Worm (Caenorhabditis elegans): ENCODE data around the gene ceh-7.

The ceh-7 gene

DNA sequence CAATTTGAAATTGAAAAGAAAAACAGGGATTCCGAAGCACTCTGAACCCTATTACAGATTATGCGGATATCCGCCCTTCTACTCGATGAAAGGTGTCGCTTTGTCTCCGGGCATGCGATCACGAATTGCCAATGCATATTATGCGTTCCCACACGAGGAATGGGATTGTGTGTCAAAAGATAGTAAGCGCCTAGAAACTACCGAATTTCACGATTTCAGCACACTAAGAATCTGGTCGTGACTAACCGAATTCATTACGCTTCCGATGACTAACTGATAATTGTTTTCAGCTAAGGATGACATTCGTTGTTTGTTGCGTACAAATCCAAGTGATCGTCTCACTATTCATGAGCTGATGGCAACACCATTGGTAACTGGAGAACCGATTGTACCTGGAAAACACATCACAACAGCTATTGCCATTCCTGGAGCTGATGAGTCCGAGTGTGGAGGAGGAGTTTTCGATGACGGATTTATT, 42.7 kb upstream of the ceh-7 start:
- TF ChIP-seq snu-23 (GFP tag; optimal IDR thresholded peaks at IDR 0.05) (peak; percentile 11), tlp-1 (tag; optimal IDR thresholded peaks at IDR 0.05) (no peak), zag-1 (tag; optimal IDR thresholded peaks at IDR 0.05) (no peak)

ce11 chrII:8745449-8746297, 42.0 kb upstream of the ceh-7 start:
- TF ChIP-seq ama-1 (optimal IDR thresholded peaks at IDR 0.05), result peak; percentile 34
- peak; percentile 23 for TF ChIP-seq rnt-1 (tag; optimal IDR thresholded peaks at IDR 0.05)
- TF ChIP-seq efl-1 (optimal IDR thresholded peaks at IDR 0.05), result no peak
- peak in 1 of 2 experiments; percentile 15 for TF ChIP-seq efl-1 (GFP tag; optimal IDR thresholded peaks at IDR 0.05 in 1 of 2)
- no peak for TF ChIP-seq lin-14 (GFP tag; optimal IDR thresholded peaks at IDR 0.05)
- no peak for TF ChIP-seq zag-1 (tag; optimal IDR thresholded peaks at IDR 0.05)
- TF ChIP-seq C04F5.9 (tag; optimal IDR thresholded peaks at IDR 0.05), result peak; percentile 15
- no peak for TF ChIP-seq sup-37 (GFP tag; optimal IDR thresholded peaks at IDR 0.05)
- peak; percentile 39 for TF ChIP-seq elt-2 (tag; optimal IDR thresholded peaks at IDR 0.05)
- no peak for TF ChIP-seq lsy-2 (tag; optimal IDR thresholded peaks at IDR 0.05)
- TF ChIP-seq nhr-85 (tag), result peak; percentile 47
- peak; percentile 23 for TF ChIP-seq lir-3 (tag; optimal IDR thresholded peaks at IDR 0.05; ENCODE audit: poor library complexity)

DNA sequence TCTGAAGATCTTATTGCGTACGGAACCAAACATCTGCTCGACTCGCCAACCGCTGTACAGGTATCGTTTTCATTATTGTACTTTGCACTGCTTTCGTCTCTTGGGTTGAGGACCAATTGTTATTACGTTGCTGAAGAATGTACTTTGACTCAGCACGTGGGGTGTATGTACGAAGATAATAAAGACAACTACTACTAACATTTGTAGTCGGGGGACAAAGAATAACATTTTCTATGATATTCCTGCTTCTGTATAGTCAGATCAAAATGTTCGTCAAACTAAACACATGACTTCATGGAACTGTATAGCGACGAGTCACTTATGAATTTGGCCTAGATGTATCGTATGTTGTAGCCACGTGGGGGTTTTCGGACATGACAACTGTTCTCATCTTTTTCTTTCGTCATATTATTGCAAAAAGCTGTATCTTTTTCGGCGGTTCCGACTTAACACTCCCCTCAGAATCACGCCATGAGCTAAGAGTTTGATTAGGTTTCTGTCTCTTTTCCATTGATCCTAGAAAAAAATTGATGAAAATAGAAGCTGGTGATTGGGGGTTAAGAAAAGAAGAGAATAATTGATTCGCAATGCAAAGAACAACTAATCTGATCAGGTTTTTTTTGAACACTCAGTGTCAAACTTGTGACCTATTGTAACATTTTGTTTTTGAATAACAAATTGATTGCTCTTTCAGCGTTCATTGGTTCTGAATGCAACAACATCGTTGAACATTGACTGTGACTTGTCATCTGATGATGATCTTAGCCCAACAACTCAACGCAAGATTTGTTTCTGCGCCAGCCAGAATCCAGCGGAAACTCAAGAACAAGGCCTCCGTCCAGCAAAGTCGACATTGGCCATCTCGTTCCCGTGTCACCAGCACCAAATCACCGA, 41.2 kb upstream of the ceh-7 start:
- no peak for TF ChIP-seq mef-2 (tag; optimal IDR thresholded peaks at IDR 0.05)
- no peak for TF ChIP-seq nhr-77 (tag; optimal IDR thresholded peaks at IDR 0.05)
- TF ChIP-seq mdl-1 (tag; optimal IDR thresholded peaks at IDR 0.05), result peak in 1 of 2 experiments; percentile 57
- TF ChIP-seq nhr-12 (tag; optimal IDR thresholded peaks at IDR 0.05), result no peak
- peak; percentile 36 for TF ChIP-seq blmp-1 (tag; optimal IDR thresholded peaks at IDR 0.05)
- peak; percentile 50 for TF ChIP-seq rnt-1 (tag; optimal IDR thresholded peaks at IDR 0.05)
- TF ChIP-seq elt-2 (tag; optimal IDR thresholded peaks at IDR 0.05), result no peak
- peak; percentile 79 for TF ChIP-seq nhr-85 (tag)
- TF ChIP-seq nhr-90 (tag; optimal IDR thresholded peaks at IDR 0.05; ENCODE audit: poor library complexity), result peak; percentile 35
- TF ChIP-seq unc-130 (tag; optimal IDR thresholded peaks at IDR 0.05), result peak; percentile 52
- TF ChIP-seq vab-15 (tag; optimal IDR thresholded peaks at IDR 0.05), result no peak
- TF ChIP-seq snu-23 (GFP tag; optimal IDR thresholded peaks at IDR 0.05), result peak; percentile 19
- no peak for TF ChIP-seq F16B12.6 (tag; optimal IDR thresholded peaks at IDR 0.05)
- no peak for TF ChIP-seq ceh-82 (tag; optimal IDR thresholded peaks at IDR 0.05)
- TF ChIP-seq nhr-47 (tag; optimal IDR thresholded peaks at IDR 0.05), result peak; percentile 24
- no peak for TF ChIP-seq lin-15B (tag; optimal IDR thresholded peaks at IDR 0.05)
- 0 out of 2 replicates have a peak, but pooled peaks have one; percentile 24 for TF ChIP-seq grh-1 (GFP tag; IDR thresholded peaks at IDR 0.05)
- peak; percentile 9 for TF ChIP-seq C16A3.4 (tag; optimal IDR thresholded peaks at IDR 0.05)
- TF ChIP-seq egl-27 (tag; optimal IDR thresholded peaks at IDR 0.05), result no peak
- peak in 1 of 2 experiments; percentile 47 for TF ChIP-seq lsy-2 (tag; optimal IDR thresholded peaks at IDR 0.05)
- TF ChIP-seq ets-5 (GFP tag; IDR thresholded peaks at IDR 0.05), result no peak
- peak; percentile 42 for TF ChIP-seq nhr-20 (tag; optimal IDR thresholded peaks at IDR 0.05)
- TF ChIP-seq ceh-63 (GFP tag; optimal IDR thresholded peaks at IDR 0.05), result no peak
- peak; percentile 31 for TF ChIP-seq lir-3 (tag; optimal IDR thresholded peaks at IDR 0.05; ENCODE audit: poor library complexity)
- no peak for TF ChIP-seq tbx-2 (tag; optimal IDR thresholded peaks at IDR 0.05)
- no peak for TF ChIP-seq ceh-88 (GFP tag; IDR thresholded peaks at IDR 0.05)
- no peak for TF ChIP-seq lin-39 (tag; optimal IDR thresholded peaks at IDR 0.05)
- TF ChIP-seq nhr-71 (tag; optimal IDR thresholded peaks at IDR 0.05), result peak; percentile 62
- peak; percentile 1 for TF ChIP-seq mep-1 (tag; optimal IDR thresholded peaks at IDR 0.05)
- TF ChIP-seq ztf-11 (tag; optimal IDR thresholded peaks at IDR 0.05), result no peak
- peak; percentile 36 for TF ChIP-seq lin-14 (GFP tag; optimal IDR thresholded peaks at IDR 0.05)
- no peak for TF ChIP-seq sptf-1 (tag; optimal IDR thresholded peaks at IDR 0.05)
- TF ChIP-seq irx-1 (tag; optimal IDR thresholded peaks at IDR 0.05), result no peak
- TF ChIP-seq lin-35 (GFP tag; optimal IDR thresholded peaks at IDR 0.05), result peak in 1 of 2 experiments; percentile 55
- peak; percentile 31 for TF ChIP-seq aly-2 (tag; optimal IDR thresholded peaks at IDR 0.05)
- TF ChIP-seq nhr-19 (GFP tag; conservative IDR thresholded peaks at IDR 0.05), result peak; percentile 90
- TF ChIP-seq ztf-4 (tag; optimal IDR thresholded peaks at IDR 0.05), result peak; percentile 33
